Worm (Caenorhabditis elegans) whole organism, mixed stage, embryonic: ENCODE results near the gene nep-12.

Source experiments
- M03D4.4 ChIP-seq: sonication (generic microtip); optimal IDR thresholded peaks from 2 replicates; lab custom pipeline; 2017; ENCODE audit warnings: mild to moderate bottlenecking, missing genetic modification characterization, missing compliant biosample characterization
- bed-3 ChIP-seq: fragments of 200-800 bp; sonication (Bioruptor generic); optimal IDR thresholded peaks from 3 replicates; lab custom pipeline; 2018; ENCODE audit warnings: mild to moderate bottlenecking, missing genetic modification characterization, moderate library complexity, missing compliant biosample characterization
- blmp-1 ChIP-seq: fragments of 150-350 bp; optimal IDR thresholded peaks from 2 replicates; lab custom pipeline; 2014; ENCODE audit warnings: missing biosample characterization, missing genetic modification characterization
- ceh-43 ChIP-seq: fragments of 200-800 bp; sonication (Bioruptor generic); optimal IDR thresholded peaks from 2 replicates; lab custom pipeline; 2018; ENCODE audit warnings: mild to moderate bottlenecking, missing genetic modification characterization, moderate library complexity, missing compliant biosample characterization
- ceh-83 ChIP-seq: fragments of 200-800 bp; sonication (Bioruptor generic); optimal IDR thresholded peaks from 2 replicates; lab custom pipeline; 2018; ENCODE audit warnings: mild to moderate bottlenecking, missing genetic modification characterization, missing compliant biosample characterization
- ces-1 ChIP-seq: fragments of 150-350 bp; optimal IDR thresholded peaks from 2 replicates; lab custom pipeline; 2014; ENCODE audit warnings: missing biosample characterization, missing genetic modification reagents, missing genetic modification characterization
- cnd-1 ChIP-seq: fragments of 200-800 bp; sonication (Bioruptor generic); optimal IDR thresholded peaks from 2 replicates; lab custom pipeline; 2018; ENCODE audit warnings: mild to moderate bottlenecking, missing genetic modification characterization, missing compliant biosample characterization
- drap-1 ChIP-seq: fragments of 200-800 bp; sonication (Bioruptor generic); optimal IDR thresholded peaks from 3 replicates; lab custom pipeline; 2018; ENCODE audit warnings: mild to moderate bottlenecking, missing genetic modification characterization, missing compliant biosample characterization
- elt-1 ChIP-seq: sonication (generic microtip); optimal IDR thresholded peaks from 2 replicates; lab custom pipeline; 2017; ENCODE audit warnings: missing genetic modification characterization, mild to moderate bottlenecking, missing compliant biosample characterization, antibody characterized with exemption, moderate library complexity, borderline replicate concordance; ENCODE audit not compliant: insufficient read depth
- elt-3 ChIP-seq: fragments of 150-350 bp; optimal IDR thresholded peaks from 2 replicates; lab custom pipeline; 2014; ENCODE audit warnings: missing biosample characterization, missing genetic modification characterization
- flh-1 ChIP-seq: fragments of 200-800 bp; sonication (Bioruptor generic); optimal IDR thresholded peaks from 2 replicates; lab custom pipeline; 2018; ENCODE audit warnings: mild to moderate bottlenecking, missing genetic modification characterization, moderate library complexity, missing compliant biosample characterization
- ham-2 ChIP-seq: fragments of 200-800 bp; sonication (Bioruptor generic); optimal IDR thresholded peaks from 2 replicates; lab custom pipeline; 2018; ENCODE audit warnings: mild to moderate bottlenecking, missing genetic modification characterization, missing compliant biosample characterization
- hlh-1 ChIP-seq: fragments of 150-350 bp; optimal IDR thresholded peaks from 2 replicates; lab custom pipeline; 2014; ENCODE audit warnings: missing biosample characterization, missing genetic modification reagents, missing genetic modification characterization
- lin-13 ChIP-seq: fragments of 150-350 bp; optimal IDR thresholded peaks from 2 replicates; lab custom pipeline; 2014; ENCODE audit warnings: missing biosample characterization, missing genetic modification characterization
- lin-32 ChIP-seq: fragments of 200-800 bp; sonication (Bioruptor generic); optimal IDR thresholded peaks from 2 replicates; lab custom pipeline; 2018; ENCODE audit warnings: mild to moderate bottlenecking, missing genetic modification characterization, missing compliant biosample characterization
- mab-5 ChIP-seq: fragments of 150-350 bp; optimal IDR thresholded peaks from 2 replicates; lab custom pipeline; 2014; ENCODE audit warnings: missing biosample characterization, missing genetic modification characterization
- mep-1 ChIP-seq: fragments of 150-350 bp; optimal IDR thresholded peaks from 2 replicates; lab custom pipeline; 2017; ENCODE audit warnings: missing biosample characterization, missing genetic modification reagents, missing genetic modification characterization, inconsistent platforms
- nhr-12 ChIP-seq: fragments of 150-350 bp; optimal IDR thresholded peaks from 2 replicates; lab custom pipeline; 2014; ENCODE audit warnings: missing biosample characterization, missing genetic modification characterization
- nhr-2 ChIP-seq: fragments of 150-350 bp; optimal IDR thresholded peaks from 2 replicates; lab custom pipeline; 2014; ENCODE audit warnings: missing biosample characterization, missing genetic modification characterization
- nhr-237 ChIP-seq: fragments of 150-350 bp; optimal IDR thresholded peaks from 2 replicates; lab custom pipeline; 2014; ENCODE audit warnings: missing biosample characterization, missing genetic modification characterization
- nhr-28 ChIP-seq: fragments of 150-350 bp; optimal IDR thresholded peaks from 2 replicates; lab custom pipeline; 2014; ENCODE audit warnings: missing biosample characterization, missing genetic modification characterization
- nhr-76 ChIP-seq: sonication (generic microtip); optimal IDR thresholded peaks from 2 replicates; lab custom pipeline; 2017; ENCODE audit warnings: missing biosample characterization, missing genetic modification characterization
- pha-4 ChIP-seq: fragments of 150-350 bp; optimal IDR thresholded peaks from 2 replicates; lab custom pipeline; 2018; ENCODE audit warnings: missing biosample characterization, missing genetic modification reagents, missing genetic modification characterization
- snpc-4 ChIP-seq: fragments of 150-350 bp; optimal IDR thresholded peaks from 2 replicates; lab custom pipeline; 2014; ENCODE audit warnings: missing biosample characterization, missing genetic modification characterization
- sptf-1 ChIP-seq: sonication (generic microtip); optimal IDR thresholded peaks from 2 replicates; lab custom pipeline; 2017; ENCODE audit warnings: mild to moderate bottlenecking, missing genetic modification characterization, moderate library complexity, missing compliant biosample characterization
- tbx-8 ChIP-seq: fragments of 200-800 bp; sonication (Bioruptor generic); optimal IDR thresholded peaks from 2 replicates; lab custom pipeline; 2018; ENCODE audit warnings: mild to moderate bottlenecking, missing genetic modification characterization, moderate library complexity, missing compliant biosample characterization
- unc-120 ChIP-seq: sonication (generic microtip); optimal IDR thresholded peaks from 2 replicates; lab custom pipeline; 2017; ENCODE audit warnings: missing genetic modification characterization, missing compliant biosample characterization; ENCODE audit not compliant: poor library complexity, severe bottlenecking
- unc-39 ChIP-seq: fragments of 150-350 bp; optimal IDR thresholded peaks from 2 replicates; lab custom pipeline; 2014; ENCODE audit warnings: missing biosample characterization, missing genetic modification characterization
- unc-62 ChIP-seq: fragments of 150-350 bp; optimal IDR thresholded peaks from 2 replicates; lab custom pipeline; 2014; ENCODE audit warnings: missing biosample characterization, missing genetic modification reagents, missing genetic modification characterization
- zip-8 ChIP-seq: fragments of 150-350 bp; optimal IDR thresholded peaks from 2 replicates; lab custom pipeline; 2014; ENCODE audit warnings: missing biosample characterization, missing genetic modification characterization
- ztf-11 ChIP-seq: fragments of 150-350 bp; optimal IDR thresholded peaks from 2 replicates; lab custom pipeline; 2014; ENCODE audit warnings: missing biosample characterization, missing genetic modification characterization

The nep-12 gene

DNA sequence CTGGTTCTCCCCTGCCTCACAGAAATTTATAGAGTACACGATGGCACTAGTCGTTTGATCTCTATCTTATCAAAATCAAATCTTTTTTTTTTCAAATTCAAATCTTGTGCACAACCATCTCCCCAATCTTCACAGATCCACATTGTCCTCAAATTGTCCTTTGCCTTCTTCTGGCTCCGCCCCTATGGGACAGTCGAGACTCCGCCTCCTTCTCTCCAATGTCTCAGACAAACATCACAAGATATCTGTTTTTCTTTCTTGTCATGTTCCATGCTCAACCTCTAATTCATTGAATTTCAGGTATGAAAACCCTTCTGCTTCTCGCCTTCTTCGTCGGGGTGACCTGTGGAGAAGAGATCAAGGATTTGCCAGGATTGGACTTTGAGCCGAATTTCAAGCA is 47.0 kb downstream of the nep-12 start, which contains the start of gene ctsa-1.1:
Gene ctsa-1.1 (plus strand): TSS at position 301 of the 400 bp plus-strand sequence.
- TF ChIP-seq nhr-28 (tag; lab: Kevin White, UChicago) (no peak), nhr-76 (no peak), flh-1 (GFP tag; lab: Kevin White, UChicago) (no peak), elt-3 (tag; lab: Kevin White, UChicago) (no peak), pha-4 (tag; lab: Kevin White, UChicago) (no peak), M03D4.4 (no peak), tbx-8 (no peak), blmp-1 (tag; lab: Kevin White, UChicago) (no peak), ceh-83 (no peak), snpc-4 (tag; lab: Kevin White, UChicago) (no peak), sptf-1 (tag; lab: Kevin White, UChicago) (no peak), ztf-11 (no peak), mep-1 (no peak), nhr-2 (tag; lab: Kevin White, UChicago) (no peak), ces-1 (no peak), zip-8 (tag; lab: Kevin White, UChicago) (no peak), bed-3 (GFP tag; lab: Kevin White, UChicago) (no peak)

DNA sequence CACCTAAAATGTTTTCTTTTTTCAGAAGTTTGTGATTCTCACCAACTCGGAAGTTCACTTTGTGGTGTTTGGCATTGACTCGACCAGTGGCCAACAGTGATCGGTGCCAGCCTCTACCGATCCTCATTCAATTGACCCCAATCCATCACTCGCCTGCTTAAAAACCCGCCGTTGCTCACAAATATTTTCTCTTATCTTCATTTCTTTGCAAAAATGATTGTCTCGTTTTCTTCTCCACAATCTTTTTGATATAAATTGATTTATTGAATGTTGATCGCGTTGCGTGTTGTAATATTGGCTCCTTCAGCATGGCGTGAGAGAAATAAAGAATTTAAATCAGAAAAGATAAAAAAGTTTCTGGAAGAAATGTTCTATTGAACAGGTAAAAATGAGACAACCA is 47.8 kb downstream of the nep-12 start:
- peak; percentile 12 for TF ChIP-seq mab-5 (tag; lab: Kevin White, UChicago)
- TF ChIP-seq unc-62 (GFP tag; lab: Kevin White, UChicago): peak; percentile 2
- no peak for TF ChIP-seq lin-32
- no peak for TF ChIP-seq nhr-237

ce11 chrII:4734477-4734876 is 49.9 kb downstream of the nep-12 start:
- TF ChIP-seq blmp-1 (tag; lab: Kevin White, UChicago) (peak; percentile 84), mep-1 (no peak)

ce11 chrII:4733848-4734247 is 50.5 kb downstream of the nep-12 start, which contains the start of gene F41C3.11:
F41C3.11 (minus strand) TSS chrII:4733948.
- TF ChIP-seq mep-1 (no peak), hlh-1 (tag; lab: Kevin White, UChicago) (no peak)

ce11 chrII:4729733-4730132 is 54.6 kb downstream of the nep-12 start, which contains the start of gene F41C3.7:
F41C3.7 (plus strand) TSS chrII:4730033.
- TF ChIP-seq cnd-1 (tag; lab: Kevin White, UChicago): no peak
- TF ChIP-seq lin-32: no peak
- no peak for TF ChIP-seq nhr-12 (tag; lab: Kevin White, UChicago)
- TF ChIP-seq flh-1 (GFP tag; lab: Kevin White, UChicago): no peak
- TF ChIP-seq nhr-28 (tag; lab: Kevin White, UChicago): no peak
- TF ChIP-seq ces-1: no peak
- TF ChIP-seq ceh-43: no peak

- TF ChIP-seq pha-4 (tag; lab: Kevin White, UChicago) (no peak), elt-1 (no peak), nhr-28 (tag; lab: Kevin White, UChicago) (no peak), unc-120 (tag; lab: Kevin White, UChicago) (no peak), lin-13 (no peak), unc-39 (no peak), ham-2 (GFP tag; lab: Kevin White, UChicago) (no peak), nhr-237 (no peak), snpc-4 (tag; lab: Kevin White, UChicago) (no peak), tbx-8 (no peak), drap-1 (GFP tag; lab: Kevin White, UChicago) (no peak), bed-3 (GFP tag; lab: Kevin White, UChicago) (no peak)
Observed at ce11 chrII:4728687-4729086, 55.6 kb downstream of the nep-12 start.
